7 worm cellular contexts compared by ENCODE assay signal in the genomic region with DNA sequence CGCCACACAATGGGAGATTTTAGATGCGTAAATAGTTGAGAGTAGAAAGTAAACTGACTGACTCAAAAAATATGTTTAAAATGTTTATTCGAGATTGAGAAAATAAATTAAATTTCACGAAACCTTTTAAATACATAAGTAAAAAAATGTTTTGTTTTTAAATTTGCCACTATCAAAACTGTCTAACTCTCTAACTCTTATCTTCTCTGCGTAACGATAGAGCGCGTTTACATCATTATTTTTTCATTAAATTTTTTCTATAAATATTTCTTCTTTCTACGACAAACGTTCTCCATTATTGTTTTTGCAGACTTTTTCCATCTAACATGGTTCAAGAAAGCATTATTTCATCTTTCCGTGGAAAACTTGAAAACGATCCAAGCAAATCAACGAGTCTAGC.
TF ChIP-seq lines count a peak whose summit lies in the region.

A gene (plus strand): TSS at position 304 of the 400 bp plus-strand sequence.

TF ChIP-seq in whole organism, L1 larva, 84 proteins besides CTCF, POLR2A, EP300 and RAD21 (continues in another document):
- no peak for TF ChIP-seq isw-1 (GFP tag; IDR thresholded peaks at IDR 0.05; lab: Robert Waterston, UW)
- no peak for TF ChIP-seq ets-5 (GFP tag; IDR thresholded peaks at IDR 0.05; lab: Robert Waterston, UW)
- TF ChIP-seq snu-23 (GFP tag; optimal IDR thresholded peaks at IDR 0.05; lab: Kevin White, UChicago), result peak; percentile 28
- TF ChIP-seq tlp-1 (tag; optimal IDR thresholded peaks at IDR 0.05; lab: Kevin White, UChicago), result no peak
- no peak for TF ChIP-seq fkh-8 (tag; optimal IDR thresholded peaks at IDR 0.05; lab: Kevin White, UChicago)
- no peak for TF ChIP-seq lin-13 (GFP tag; optimal IDR thresholded peaks at IDR 0.05; lab: Kevin White, UChicago)
- TF ChIP-seq C16A3.4 (tag; optimal IDR thresholded peaks at IDR 0.05; lab: Kevin White, UChicago), result peak; percentile 40
- peak; percentile 32 for TF ChIP-seq blmp-1 (tag; optimal IDR thresholded peaks at IDR 0.05; lab: Kevin White, UChicago)
- TF ChIP-seq mdl-1 (tag; optimal IDR thresholded peaks at IDR 0.05; lab: Kevin White, UChicago), result no peak
- TF ChIP-seq lin-15B (tag; optimal IDR thresholded peaks at IDR 0.05; lab: Kevin White, UChicago), result peak; percentile 17
- no peak for TF ChIP-seq ceh-88 (GFP tag; IDR thresholded peaks at IDR 0.05; lab: Robert Waterston, UW)
- peak; percentile 29 to 70 for TF ChIP-seq efl-1 (optimal IDR thresholded peaks at IDR 0.05; lab: Kevin White, UChicago)
- TF ChIP-seq efl-1 (GFP tag; optimal IDR thresholded peaks at IDR 0.05 in 1 of 2; lab: Kevin White, UChicago), result peak; percentile 79 to 96

TF ChIP-seq in whole organism, L2 larva, 48 proteins besides CTCF, POLR2A, EP300 and RAD21 (continues in another document):
- TF ChIP-seq sem-4 (tag; optimal IDR thresholded peaks at IDR 0.05; lab: Kevin White, UChicago) (no peak), snpc-4 (tag; optimal IDR thresholded peaks at IDR 0.05; lab: Kevin White, UChicago) (no peak), nhr-77 (tag; optimal IDR thresholded peaks at IDR 0.05; lab: Kevin White, UChicago) (no peak), nhr-10 (tag; optimal IDR thresholded peaks at IDR 0.05; lab: Kevin White, UChicago) (no peak), Y55F3AM.14 (GFP tag; optimal IDR thresholded peaks at IDR 0.05; lab: Kevin White, UChicago) (no peak), mdl-1 (tag; optimal IDR thresholded peaks at IDR 0.05; lab: Kevin White, UChicago) (no peak), zag-1 (tag; optimal IDR thresholded peaks at IDR 0.05; lab: Kevin White, UChicago) (no peak), nhr-21 (tag; optimal IDR thresholded peaks at IDR 0.05; lab: Kevin White, UChicago) (no peak), F13H6.1 (tag; optimal IDR thresholded peaks at IDR 0.05; lab: Kevin White, UChicago) (no peak), alr-1 (tag; optimal IDR thresholded peaks at IDR 0.05; lab: Kevin White, UChicago) (no peak), R02D3.7 (tag; optimal IDR thresholded peaks at IDR 0.05; lab: Kevin White, UChicago) (no peak), unc-62 (GFP tag; optimal IDR thresholded peaks at IDR 0.05; lab: Kevin White, UChicago) (no peak), unc-55 (GFP tag; optimal IDR thresholded peaks at IDR 0.05; lab: Kevin White, UChicago) (peak; percentile 89)

TF ChIP-seq in whole organism, L3 larva, 47 proteins besides CTCF, POLR2A, EP300 and RAD21 (continues in another document):
- TF ChIP-seq lin-15B (tag; optimal IDR thresholded peaks at IDR 0.05; lab: Kevin White, UChicago) (peak; percentile 58), pha-4 (tag; optimal IDR thresholded peaks at IDR 0.05; lab: Kevin White, UChicago) (peak; percentile 86), egl-5 (tag; optimal IDR thresholded peaks at IDR 0.05; lab: Kevin White, UChicago) (no peak), nhr-11 (tag; optimal IDR thresholded peaks at IDR 0.05; lab: Kevin White, UChicago) (no peak), hmg-11 (tag; optimal IDR thresholded peaks at IDR 0.05; lab: Kevin White, UChicago) (peak; percentile 6), ceh-16 (tag; optimal IDR thresholded peaks at IDR 0.05; lab: Kevin White, UChicago) (no peak), lsy-12 (tag; optimal IDR thresholded peaks at IDR 0.05; lab: Kevin White, UChicago) (no peak), eor-1 (tag; optimal IDR thresholded peaks at IDR 0.05; lab: Kevin White, UChicago) (no peak), tbx-2 (tag; optimal IDR thresholded peaks at IDR 0.05; lab: Kevin White, UChicago) (no peak), jun-1 (tag; optimal IDR thresholded peaks at IDR 0.05; lab: Kevin White, UChicago) (no peak), fos-1 (tag; optimal IDR thresholded peaks at IDR 0.05; lab: Kevin White, UChicago) (no peak), elt-2 (tag; optimal IDR thresholded peaks at IDR 0.05; lab: Kevin White, UChicago) (peak; percentile 9), ztf-4 (tag; optimal IDR thresholded peaks at IDR 0.05; lab: Kevin White, UChicago) (no peak), nhr-12 (tag; optimal IDR thresholded peaks at IDR 0.05; lab: Kevin White, UChicago) (no peak)

TF ChIP-seq in whole organism, L4 larva, 104 proteins besides CTCF, POLR2A, EP300 and RAD21 (continues in another document):
- TF ChIP-seq php-3 (GFP tag; IDR thresholded peaks at IDR 0.05; lab: Robert Waterston, UW), result no peak
- no peak for TF ChIP-seq F37D6.2 (tag; optimal IDR thresholded peaks at IDR 0.05; lab: Kevin White, UChicago)
- TF ChIP-seq unc-130 (GFP tag; optimal IDR thresholded peaks at IDR 0.05; lab: Kevin White, UChicago), result no peak
- no peak for TF ChIP-seq daf-16 (GFP tag; optimal IDR thresholded peaks at IDR 0.05; lab: Kevin White, UChicago)
- TF ChIP-seq daf-16 (tag; optimal IDR thresholded peaks at IDR 0.05; lab: Kevin White, UChicago), result peak; percentile 16
- no peak for TF ChIP-seq gei-8 (GFP tag; optimal IDR thresholded peaks at IDR 0.05; lab: Kevin White, UChicago)
- no peak for TF ChIP-seq nhr-25 (tag; optimal IDR thresholded peaks at IDR 0.05; lab: Kevin White, UChicago; ENCODE audit: borderline replicate concordance, insufficient read depth)
- TF ChIP-seq hlh-30 (tag; optimal IDR thresholded peaks at IDR 0.05; lab: Kevin White, UChicago; ENCODE audit: insufficient read depth), result peak; percentile 40
- TF ChIP-seq mxl-2 (GFP tag; conservative IDR thresholded peaks at IDR 0.05; lab: Robert Waterston, UW), result no peak
- peak in 1 of 2 experiments; percentile 84 for TF ChIP-seq lsy-2 (tag; optimal IDR thresholded peaks at IDR 0.05; lab: Kevin White, UChicago)
- peak; percentile 67 for TF ChIP-seq dpl-1 (GFP tag; optimal IDR thresholded peaks at IDR 0.05; lab: Kevin White, UChicago)
- TF ChIP-seq lin-38 (GFP tag; IDR thresholded peaks at IDR 0.05; lab: Robert Waterston, UW), result peak; percentile 80
- no peak for TF ChIP-seq R02D3.7 (tag; optimal IDR thresholded peaks at IDR 0.05; lab: Kevin White, UChicago)

TF ChIP-seq in whole organism, late embryonic, 69 proteins besides CTCF, POLR2A, EP300 and RAD21:
- TF ChIP-seq rnt-1 (tag; optimal IDR thresholded peaks at IDR 0.05; lab: Kevin White, UChicago) (no peak), npax-4 (tag; optimal IDR thresholded peaks at IDR 0.05; lab: Kevin White, UChicago) (no peak), unc-42 (tag; optimal IDR thresholded peaks at IDR 0.05; lab: Kevin White, UChicago) (peak; percentile 25), ceh-24 (tag; optimal IDR thresholded peaks at IDR 0.05; lab: Kevin White, UChicago) (no peak)

TF ChIP-seq in whole organism, mixed stage, embryonic, 35 proteins besides CTCF, POLR2A, EP300 and RAD21:
- TF ChIP-seq lsy-2 (tag; optimal IDR thresholded peaks at IDR 0.05; lab: Kevin White, UChicago), result peak; percentile 75
- TF ChIP-seq ceh-43 (GFP tag; optimal IDR thresholded peaks at IDR 0.05; lab: Kevin White, UChicago), result no peak
- TF ChIP-seq ces-1 (GFP tag; optimal IDR thresholded peaks at IDR 0.05; lab: Kevin White, UChicago), result peak; percentile 64
- no peak for TF ChIP-seq zip-8 (tag; optimal IDR thresholded peaks at IDR 0.05; lab: Kevin White, UChicago)

TF ChIP-seq in whole organism, young adult, 124 proteins besides CTCF, POLR2A, EP300 and RAD21:
- TF ChIP-seq mcd-1 (GFP tag; IDR thresholded peaks at IDR 0.05; lab: Robert Waterston, UW) (peak; percentile 44; the same call in 1 of the 2 replicates), lsl-1 (GFP tag; optimal IDR thresholded peaks at IDR 0.05; lab: Kevin White, UChicago) (peak; percentile 31), ccch-3 (GFP tag; optimal IDR thresholded peaks at IDR 0.05; lab: Kevin White, UChicago) (no peak), hmg-1.2 (GFP tag; IDR thresholded peaks at IDR 0.05; lab: Robert Waterston, UW) (peak; percentile 51; the same call in 1 of the 2 replicates), egl-18 (GFP tag; IDR thresholded peaks at IDR 0.05; lab: Robert Waterston, UW) (no peak), attf-5 (GFP tag; optimal IDR thresholded peaks at IDR 0.05; lab: Kevin White, UChicago) (peak; percentile 18)
